Worm (Caenorhabditis elegans) whole organism, L4 larva: ENCODE measurements around the gene mksr-1.
A peak's percentile ranks its signal among the peaks of the same experiment; 100 is the strongest.

Experiments
- F26F4.8 ChIP-seq: fragments of 200-800 bp; sonication (Bioruptor generic); conservative IDR thresholded peaks from 2 replicates; pipeline ENCODE4 v1.3.6; 2022; ENCODE audit warnings: missing genetic modification characterization, missing compliant biosample characterization
- F49E8.2 ChIP-seq: sonication (generic microtip); optimal IDR thresholded peaks from 2 replicates; lab custom pipeline; 2016; ENCODE audit warnings: missing compliant biosample characterization, mild to moderate bottlenecking, missing genetic modification characterization, borderline replicate concordance
- R02D3.7 ChIP-seq: fragments of 150-350 bp; sonication (generic microtip); optimal IDR thresholded peaks from 3 replicates; lab custom pipeline; 2014; ENCODE audit warnings: missing biosample characterization, missing genetic modification characterization
- T20F7.1 ChIP-seq: fragments of 200-800 bp; sonication (Bioruptor generic); optimal IDR thresholded peaks from 2 replicates; lab custom pipeline; 2018; ENCODE audit warnings: mild to moderate bottlenecking, missing genetic modification characterization, missing compliant biosample characterization
- T26A8.4 ChIP-seq: fragments of 200-800 bp; sonication (Bioruptor generic); IDR thresholded peaks from 2 replicates; pipeline ENCODE4 v1.3.6; 2022; ENCODE audit warnings: missing genetic modification characterization, missing compliant biosample characterization
- Y75B8A.6 ChIP-seq: fragments of 200-800 bp; sonication (Bioruptor generic); IDR thresholded peaks from 2 replicates; pipeline ENCODE4 v1.3.6; 2022; ENCODE audit warnings: missing genetic modification reagents, missing genetic modification characterization, missing compliant biosample characterization
- ZK337.2 ChIP-seq: fragments of 200-800 bp; sonication (Bioruptor generic); IDR thresholded peaks from 2 replicates; pipeline ENCODE4 v1.3.6; 2022; ENCODE audit warnings: missing genetic modification reagents, missing genetic modification characterization, missing compliant biosample characterization
- aha-1 ChIP-seq: fragments of 150-350 bp; peaks from one replicate; lab custom pipeline; 2014; ENCODE audit warnings: missing biosample characterization, missing genetic modification characterization
- ceh-62 ChIP-seq: sonication (generic microtip); optimal IDR thresholded peaks from 2 replicates; lab custom pipeline; 2017; ENCODE audit warnings: missing biosample characterization, missing genetic modification characterization
- cey-2 ChIP-seq: sonication (generic microtip); optimal IDR thresholded peaks from 3 replicates; lab custom pipeline; 2017; ENCODE audit warnings: missing genetic modification characterization, mild to moderate bottlenecking, missing compliant biosample characterization, antibody characterized with exemption, borderline replicate concordance; ENCODE audit not compliant: insufficient read depth
- ctbp-1 ChIP-seq: fragments of 200-800 bp; sonication (Bioruptor generic); IDR thresholded peaks from 2 replicates; pipeline ENCODE4 v1.3.6; 2022; ENCODE audit warnings: missing genetic modification reagents, missing genetic modification characterization, missing compliant biosample characterization
- daf-19 ChIP-seq: fragments of 200-800 bp; sonication (Bioruptor generic); conservative IDR thresholded peaks from 2 replicates; pipeline ENCODE4 v1.3.6; 2022; ENCODE audit warnings: missing genetic modification characterization, missing compliant biosample characterization
- dmd-8 ChIP-seq: fragments of 200-800 bp; sonication (Bioruptor generic); IDR thresholded peaks from 2 replicates; pipeline ENCODE4 v1.3.6; 2022; ENCODE audit warnings: missing genetic modification characterization, missing compliant biosample characterization
- duxl-1 ChIP-seq: sonication (generic microtip); optimal IDR thresholded peaks from 2 replicates; lab custom pipeline; 2016; ENCODE audit warnings: mild to moderate bottlenecking, missing genetic modification characterization, moderate library complexity, missing compliant biosample characterization; ENCODE audit not compliant: poor library complexity
- fkh-10 ChIP-seq: fragments of 150-350 bp; optimal IDR thresholded peaks from 2 replicates; lab custom pipeline; 2014; ENCODE audit warnings: missing biosample characterization, missing genetic modification reagents, missing genetic modification characterization
- fos-1 ChIP-seq: fragments of 150-350 bp; optimal IDR thresholded peaks from 2 replicates; lab custom pipeline; 2014; ENCODE audit warnings: missing biosample characterization, missing genetic modification characterization
- hlh-11 ChIP-seq: fragments of 200-800 bp; sonication (Bioruptor generic); optimal IDR thresholded peaks from 2 replicates; lab custom pipeline; 2018; ENCODE audit warnings: mild to moderate bottlenecking, missing genetic modification characterization, missing compliant biosample characterization
- hlh-30 ChIP-seq: sonication (generic microtip); optimal IDR thresholded peaks from 2 replicates; lab custom pipeline; 2017; ENCODE audit warnings: antibody characterized with exemption, mild to moderate bottlenecking, missing genetic modification characterization, missing compliant biosample characterization; ENCODE audit not compliant: insufficient read depth
- hmg-1.1 ChIP-seq: fragments of 200-800 bp; sonication (Bioruptor generic); IDR thresholded peaks from 2 replicates; pipeline ENCODE4 v1.3.6; 2022; ENCODE audit warnings: missing genetic modification reagents, missing genetic modification characterization, missing compliant biosample characterization
- lin-29 ChIP-seq: fragments of 200-800 bp; sonication (Bioruptor generic); IDR thresholded peaks from 2 replicates; pipeline ENCODE4 v1.3.6; 2022; ENCODE audit warnings: missing genetic modification reagents, missing genetic modification characterization, missing compliant biosample characterization
- lin-39 ChIP-seq: fragments of 150-350 bp; optimal IDR thresholded peaks from 2 replicates; lab custom pipeline; 2014; ENCODE audit warnings: missing biosample characterization, missing genetic modification reagents, missing genetic modification characterization
- lsy-2 ChIP-seq, 2 experiments: fragments of 150-350 bp in 1 of 2; sonication (generic microtip) in 1 of 2; optimal IDR thresholded peaks; 2 replicates each; lab custom pipeline; 2014 to 2017; ENCODE audit warnings: missing biosample characterization in 2 of 2, missing genetic modification characterization in 2 of 2
- madf-5 ChIP-seq, 2 experiments: fragments of 200-800 bp; sonication (Bioruptor generic); IDR thresholded peaks; 2 replicates each; pipeline ENCODE4 v1.3.6; 2022; ENCODE audit warnings: missing compliant biosample characterization in 2 of 2, missing genetic modification characterization in 2 of 2
- madf-9 ChIP-seq: fragments of 200-800 bp; sonication (Bioruptor generic); conservative IDR thresholded peaks from 2 replicates; pipeline ENCODE4 v1.3.6; 2022; ENCODE audit warnings: missing genetic modification reagents, missing genetic modification characterization, missing compliant biosample characterization
- mdl-1 ChIP-seq, 2 experiments: fragments of 150-350 bp in 1 of 2; sonication (generic microtip) in 1 of 2; optimal IDR thresholded peaks; 2 replicates each; lab custom pipeline; 2014 to 2017; ENCODE audit warnings: missing biosample characterization in 2 of 2, missing genetic modification characterization in 2 of 2
- mes-2 ChIP-seq: sonication (generic microtip); optimal IDR thresholded peaks from 2 replicates; lab custom pipeline; 2016; ENCODE audit warnings: missing genotype, mild to moderate bottlenecking, missing genetic modification characterization, missing compliant biosample characterization; ENCODE audit not compliant: poor library complexity, severe bottlenecking
- mxl-2 ChIP-seq: fragments of 200-800 bp; sonication (Bioruptor generic); conservative IDR thresholded peaks from 2 replicates; pipeline ENCODE4 v1.3.6; 2022; ENCODE audit warnings: missing genetic modification reagents, missing genetic modification characterization, missing compliant biosample characterization
- mxl-3 ChIP-seq: fragments of 200-800 bp; sonication (Bioruptor generic); optimal IDR thresholded peaks from 2 replicates; lab custom pipeline; 2018; ENCODE audit warnings: mild to moderate bottlenecking, missing genetic modification characterization, missing compliant biosample characterization
- nhr-102 ChIP-seq: sonication (generic microtip); optimal IDR thresholded peaks from 2 replicates; lab custom pipeline; 2016; ENCODE audit warnings: mild to moderate bottlenecking, missing genetic modification characterization, moderate library complexity, missing compliant biosample characterization
- nhr-111 ChIP-seq: fragments of 200-800 bp; sonication (Bioruptor generic); optimal IDR thresholded peaks from 2 replicates; lab custom pipeline; 2018; ENCODE audit warnings: mild to moderate bottlenecking, missing genetic modification characterization, missing compliant biosample characterization
- nhr-237 ChIP-seq: sonication (generic microtip); optimal IDR thresholded peaks from 2 replicates; lab custom pipeline; 2017; ENCODE audit warnings: missing biosample characterization, missing genetic modification characterization
- nhr-28 ChIP-seq: fragments of 150-350 bp; optimal IDR thresholded peaks from 2 replicates; lab custom pipeline; 2014; ENCODE audit warnings: missing biosample characterization, missing genetic modification characterization
- nhr-42 ChIP-seq: fragments of 200-800 bp; sonication (Bioruptor generic); IDR thresholded peaks from 2 replicates; pipeline ENCODE4 v1.3.6; 2022; ENCODE audit warnings: missing genetic modification characterization, missing compliant biosample characterization
- nhr-48 ChIP-seq: sonication (generic microtip); optimal IDR thresholded peaks from 2 replicates; lab custom pipeline; 2016; ENCODE audit warnings: mild to moderate bottlenecking, missing genetic modification characterization, missing compliant biosample characterization
- rbr-2 ChIP-seq: sonication (generic microtip); optimal IDR thresholded peaks from 2 replicates; lab custom pipeline; 2016; ENCODE audit warnings: missing genotype, missing genetic modification characterization, missing compliant biosample characterization
- sdz-12 ChIP-seq: fragments of 200-800 bp; sonication (Bioruptor generic); optimal IDR thresholded peaks from 2 replicates; lab custom pipeline; 2018; ENCODE audit warnings: mild to moderate bottlenecking, missing genetic modification characterization, missing compliant biosample characterization
- set-16 ChIP-seq: fragments of 200-800 bp; sonication (Bioruptor generic); IDR thresholded peaks from 2 replicates; pipeline ENCODE4 v1.3.6; 2022; ENCODE audit warnings: missing genetic modification reagents, missing genetic modification characterization, missing compliant biosample characterization
- skn-1 ChIP-seq: fragments of 150-350 bp; optimal IDR thresholded peaks from 2 replicates; lab custom pipeline; 2014; ENCODE audit warnings: missing biosample characterization, missing genetic modification characterization
- snpc-4 ChIP-seq: fragments of 150-350 bp; optimal IDR thresholded peaks from 2 replicates; lab custom pipeline; 2014; ENCODE audit warnings: missing biosample characterization, missing genetic modification characterization
- unc-62 ChIP-seq, 3 experiments: fragments of 150-350 bp in 1 of 3; sonication (generic microtip); optimal IDR thresholded peaks in 2 of 3; peaks in 1 of 3; 1 replicate in 1 of 3; 2 replicates in 2 of 3; lab custom pipeline; 2014 to 2017; ENCODE audit warnings: missing biosample characterization in 3 of 3, missing genetic modification characterization in 3 of 3, missing genetic modification reagents in 3 of 3, missing genotype in 1 of 3
- vab-7 ChIP-seq: fragments of 200-800 bp; sonication (Bioruptor generic); IDR thresholded peaks from 2 replicates; pipeline ENCODE4 v1.3.6; 2022; ENCODE audit warnings: missing genetic modification reagents, missing genetic modification characterization, missing compliant biosample characterization
- zag-1 ChIP-seq: fragments of 150-350 bp; optimal IDR thresholded peaks from 2 replicates; lab custom pipeline; 2014; ENCODE audit warnings: missing biosample characterization, missing genetic modification characterization
- zfp-2 ChIP-seq: sonication (generic microtip); optimal IDR thresholded peaks from 2 replicates; lab custom pipeline; 2016; ENCODE audit warnings: mild to moderate bottlenecking, missing genetic modification characterization, missing compliant biosample characterization
- zip-11 ChIP-seq: fragments of 200-800 bp; sonication (Bioruptor generic); IDR thresholded peaks from 2 replicates; pipeline ENCODE4 v1.3.6; 2022; ENCODE audit warnings: missing genetic modification characterization, missing compliant biosample characterization
- ztf-11 ChIP-seq: fragments of 150-350 bp; optimal IDR thresholded peaks from 2 replicates; lab custom pipeline; 2014; ENCODE audit warnings: missing biosample characterization, missing genetic modification characterization
- ztf-7 ChIP-seq: fragments of 150-350 bp; optimal IDR thresholded peaks from 2 replicates; lab custom pipeline; 2014; ENCODE audit warnings: missing biosample characterization, missing genetic modification characterization

Gene mksr-1

ce11 chrX:1035039-1035598, 33.8 kb downstream of the mksr-1 start, which contains the start of the genes stau-1 and sec-22 (continued):
- TF ChIP-seq hlh-30 (tag; lab: Kevin White, UChicago): peak; percentile 36
- no peak for TF ChIP-seq mxl-2 (GFP tag; lab: Robert Waterston, UW)
- TF ChIP-seq R02D3.7 (tag; lab: Kevin White, UChicago): no peak
- TF ChIP-seq ztf-7 (tag; lab: Kevin White, UChicago): no peak
- TF ChIP-seq nhr-102 (tag; lab: Kevin White, UChicago): no peak
- TF ChIP-seq lsy-2 (tag; optimal IDR thresholded peaks at IDR 0.05; lab: Kevin White, UChicago): peak in 1 of 2 experiments; percentile 57
- 0 out of 2 replicates have a peak, but pooled peaks have one; percentile 21 for TF ChIP-seq ctbp-1 (GFP tag; lab: Robert Waterston, UW)
- TF ChIP-seq lin-39 (tag; lab: Kevin White, UChicago): no peak
- TF ChIP-seq aha-1 (tag; lab: Kevin White, UChicago): peak; percentile 86
- peak; percentile 66 for TF ChIP-seq hmg-1.1
- no peak for TF ChIP-seq madf-5 (GFP tag; IDR thresholded peaks at IDR 0.05; lab: Robert Waterston, UW)
- no peak for TF ChIP-seq T20F7.1 (GFP tag; lab: Kevin White, UChicago)
- no peak for TF ChIP-seq lin-29 (GFP tag; lab: Robert Waterston, UW)
- peak; percentile 1 for TF ChIP-seq rbr-2
- TF ChIP-seq nhr-237 (tag; lab: Kevin White, UChicago): no peak
- TF ChIP-seq madf-9: no peak
- peak; percentile 47 for TF ChIP-seq mxl-3 (GFP tag; lab: Kevin White, UChicago)

- TF ChIP-seq cey-2 (tag; lab: Kevin White, UChicago) (no peak), aha-1 (tag; lab: Kevin White, UChicago) (peak; percentile 94), ZK337.2 (GFP tag; lab: Robert Waterston, UW) (no peak), vab-7 (GFP tag; lab: Robert Waterston, UW) (no peak), madf-9 (no peak), mes-2 (tag; lab: Kevin White, UChicago) (no peak), fkh-10 (GFP tag; lab: Kevin White, UChicago) (no peak), dmd-8 (no peak), set-16 (GFP tag; lab: Robert Waterston, UW) (no peak), mdl-1 (tag; optimal IDR thresholded peaks at IDR 0.05; lab: Kevin White, UChicago) (no peak), duxl-1 (tag; lab: Kevin White, UChicago) (no peak), hlh-11 (tag; lab: Kevin White, UChicago) (no peak), skn-1 (no peak), zag-1 (tag; lab: Kevin White, UChicago) (no peak), T26A8.4 (GFP tag; lab: Robert Waterston, UW) (0 out of 2 replicates have a peak, but pooled peaks have one; percentile 26), zfp-2 (tag; lab: Kevin White, UChicago) (no peak), ztf-11 (no peak)
These were observed 38.1 kb downstream of the mksr-1 start for ce11 chrX:1030867-1031266.

ce11 chrX:1027370-1027769, 41.6 kb downstream of the mksr-1 start:
- TF ChIP-seq nhr-48: no peak
- TF ChIP-seq nhr-28 (tag; lab: Kevin White, UChicago): peak; percentile 12

ce11 chrX:1026722-1027121, 42.2 kb downstream of the mksr-1 start:
- no peak for TF ChIP-seq Y75B8A.6 (GFP tag; lab: Robert Waterston, UW)
- no peak for TF ChIP-seq zip-11 (GFP tag; lab: Robert Waterston, UW)
- TF ChIP-seq F49E8.2 (tag; lab: Kevin White, UChicago): no peak
- TF ChIP-seq nhr-42: no peak
- no peak for TF ChIP-seq snpc-4
- no peak for TF ChIP-seq F26F4.8 (GFP tag; lab: Robert Waterston, UW)
- TF ChIP-seq ceh-62 (tag; lab: Kevin White, UChicago): no peak
- peak in 1 of 2 experiments; percentile 7 for TF ChIP-seq lsy-2 (tag; optimal IDR thresholded peaks at IDR 0.05; lab: Kevin White, UChicago)
- TF ChIP-seq nhr-111 (GFP tag; lab: Kevin White, UChicago): no peak
- TF ChIP-seq madf-5 (GFP tag; IDR thresholded peaks at IDR 0.05; lab: Robert Waterston, UW): no peak
- TF ChIP-seq zag-1 (tag; lab: Kevin White, UChicago): no peak
- no peak for TF ChIP-seq ctbp-1 (GFP tag; lab: Robert Waterston, UW)
- no peak for TF ChIP-seq daf-19
- no peak for TF ChIP-seq sdz-12 (GFP tag; lab: Kevin White, UChicago)
- no peak for TF ChIP-seq fos-1 (tag; lab: Kevin White, UChicago)
- peak in 1 of 2 experiments; percentile 42 for TF ChIP-seq unc-62 (GFP tag; optimal IDR thresholded peaks at IDR 0.05 in 1 of 2; lab: Kevin White, UChicago)
- no peak for TF ChIP-seq unc-62 (tag; optimal IDR thresholded peaks at IDR 0.05; lab: Kevin White, UChicago)
